Worm (Caenorhabditis elegans) whole organism, L4 larva: ENCODE data around the gene cyp-33C8.

Experiments
- D1046.2 ChIP-seq: fragments of 200-800 bp; sonication (Bioruptor generic); IDR thresholded peaks from 2 replicates; pipeline ENCODE4 v1.3.6; 2022; ENCODE audit warnings: missing genetic modification characterization, missing compliant biosample characterization
- F44E2.7 ChIP-seq: fragments of 200-800 bp; sonication (Bioruptor generic); IDR thresholded peaks from 2 replicates; pipeline ENCODE4 v2.1.2; 2022; ENCODE audit warnings: missing genetic modification characterization, missing compliant biosample characterization
- R02D3.7 ChIP-seq: fragments of 150-350 bp; sonication (generic microtip); optimal IDR thresholded peaks from 3 replicates; lab custom pipeline; 2014; ENCODE audit warnings: missing biosample characterization, missing genetic modification characterization
- T20F7.1 ChIP-seq: fragments of 200-800 bp; sonication (Bioruptor generic); optimal IDR thresholded peaks from 2 replicates; lab custom pipeline; 2018; ENCODE audit warnings: mild to moderate bottlenecking, missing genetic modification characterization, missing compliant biosample characterization
- Y75B8A.6 ChIP-seq: fragments of 200-800 bp; sonication (Bioruptor generic); IDR thresholded peaks from 2 replicates; pipeline ENCODE4 v1.3.6; 2022; ENCODE audit warnings: missing genetic modification reagents, missing genetic modification characterization, missing compliant biosample characterization
- aha-1 ChIP-seq: fragments of 150-350 bp; peaks from one replicate; lab custom pipeline; 2014; ENCODE audit warnings: missing biosample characterization, missing genetic modification characterization
- aly-2 ChIP-seq: sonication (generic microtip); optimal IDR thresholded peaks from 2 replicates; lab custom pipeline; 2018; ENCODE audit warnings: missing biosample characterization, missing genetic modification characterization
- ceh-32 ChIP-seq: sonication (generic microtip); optimal IDR thresholded peaks from 2 replicates; lab custom pipeline; 2016; ENCODE audit warnings: mild to moderate bottlenecking, missing genetic modification characterization, missing compliant biosample characterization; ENCODE audit not compliant: poor library complexity
- ceh-44 ChIP-seq: fragments of 200-800 bp; sonication (Bioruptor generic); IDR thresholded peaks from 2 replicates; pipeline ENCODE4 v1.3.6; 2022; ENCODE audit warnings: missing genetic modification reagents, missing genetic modification characterization, missing compliant biosample characterization
- cey-2 ChIP-seq: sonication (generic microtip); optimal IDR thresholded peaks from 3 replicates; lab custom pipeline; 2017; ENCODE audit warnings: missing genetic modification characterization, mild to moderate bottlenecking, missing compliant biosample characterization, antibody characterized with exemption, borderline replicate concordance; ENCODE audit not compliant: insufficient read depth
- daf-12 ChIP-seq: fragments of 150-350 bp; optimal IDR thresholded peaks from 2 replicates; lab custom pipeline; 2014; ENCODE audit warnings: missing biosample characterization, missing genetic modification reagents, missing genetic modification characterization
- daf-16 ChIP-seq, 3 experiments: sonication (generic microtip); optimal IDR thresholded peaks; 2 replicates each; lab custom pipeline; 2016 to 2017; ENCODE audit warnings: missing genetic modification characterization in 3 of 3, missing genetic modification reagents in 3 of 3, mild to moderate bottlenecking in 2 of 3, missing compliant biosample characterization in 2 of 3, missing biosample characterization in 1 of 3, moderate library complexity in 1 of 3
- dmd-6 ChIP-seq: fragments of 200-800 bp; sonication (Bioruptor generic); IDR thresholded peaks from 2 replicates; pipeline ENCODE4 v1.3.6; 2022; ENCODE audit warnings: missing genetic modification reagents, missing genetic modification characterization, missing compliant biosample characterization
- dve-1 ChIP-seq: sonication (generic microtip); optimal IDR thresholded peaks from 2 replicates; lab custom pipeline; 2017; ENCODE audit warnings: antibody characterized with exemption, mild to moderate bottlenecking, missing genetic modification characterization, missing compliant biosample characterization; ENCODE audit not compliant: insufficient read depth
- egl-43 ChIP-seq: fragments of 200-800 bp; sonication (Bioruptor generic); IDR thresholded peaks from 2 replicates; pipeline ENCODE4 v1.3.6; 2022; ENCODE audit warnings: missing genetic modification reagents, missing genetic modification characterization, missing compliant biosample characterization
- fkh-10 ChIP-seq: fragments of 150-350 bp; optimal IDR thresholded peaks from 2 replicates; lab custom pipeline; 2014; ENCODE audit warnings: missing biosample characterization, missing genetic modification reagents, missing genetic modification characterization
- hif-1 ChIP-seq, 2 experiments: sonication (generic microtip); optimal IDR thresholded peaks; 2 replicates each; lab custom pipeline; 2016 to 2017; ENCODE audit warnings: missing compliant biosample characterization in 2 of 2, missing genetic modification characterization in 2 of 2, missing genetic modification reagents in 2 of 2, missing genotype in 2 of 2, mild to moderate bottlenecking in 1 of 2
- hlh-11 ChIP-seq: fragments of 200-800 bp; sonication (Bioruptor generic); optimal IDR thresholded peaks from 2 replicates; lab custom pipeline; 2018; ENCODE audit warnings: mild to moderate bottlenecking, missing genetic modification characterization, missing compliant biosample characterization
- hlh-30 ChIP-seq: sonication (generic microtip); optimal IDR thresholded peaks from 2 replicates; lab custom pipeline; 2017; ENCODE audit warnings: antibody characterized with exemption, mild to moderate bottlenecking, missing genetic modification characterization, missing compliant biosample characterization; ENCODE audit not compliant: insufficient read depth
- hmg-1.1 ChIP-seq: fragments of 200-800 bp; sonication (Bioruptor generic); IDR thresholded peaks from 2 replicates; pipeline ENCODE4 v1.3.6; 2022; ENCODE audit warnings: missing genetic modification reagents, missing genetic modification characterization, missing compliant biosample characterization
- jun-1 ChIP-seq: fragments of 150-350 bp; optimal IDR thresholded peaks from 2 replicates; lab custom pipeline; 2014; ENCODE audit warnings: missing biosample characterization, missing genetic modification reagents, missing genetic modification characterization
- lin-38 ChIP-seq: fragments of 200-800 bp; sonication (Bioruptor generic); IDR thresholded peaks from 2 replicates; pipeline ENCODE4 v1.3.6; 2022; ENCODE audit warnings: missing genetic modification reagents, missing genetic modification characterization, missing compliant biosample characterization
- nhr-102 ChIP-seq: sonication (generic microtip); optimal IDR thresholded peaks from 2 replicates; lab custom pipeline; 2016; ENCODE audit warnings: mild to moderate bottlenecking, missing genetic modification characterization, moderate library complexity, missing compliant biosample characterization
- nhr-28 ChIP-seq: fragments of 150-350 bp; optimal IDR thresholded peaks from 2 replicates; lab custom pipeline; 2014; ENCODE audit warnings: missing biosample characterization, missing genetic modification characterization
- nhr-42 ChIP-seq: fragments of 200-800 bp; sonication (Bioruptor generic); IDR thresholded peaks from 2 replicates; pipeline ENCODE4 v1.3.6; 2022; ENCODE audit warnings: missing genetic modification characterization, missing compliant biosample characterization
- nhr-77 ChIP-seq: fragments of 150-350 bp; optimal IDR thresholded peaks from 2 replicates; lab custom pipeline; 2014; ENCODE audit warnings: missing biosample characterization, missing genetic modification characterization
- php-3 ChIP-seq: fragments of 200-800 bp; sonication (Bioruptor generic); IDR thresholded peaks from 2 replicates; pipeline ENCODE4 v1.3.6; 2022; ENCODE audit warnings: missing genetic modification reagents, missing genetic modification characterization, missing compliant biosample characterization
- pqm-1 ChIP-seq: sonication (generic microtip); optimal IDR thresholded peaks from 2 replicates; lab custom pipeline; 2017; ENCODE audit warnings: missing biosample characterization, missing genetic modification characterization
- saeg-2 ChIP-seq: fragments of 200-800 bp; sonication (Bioruptor generic); IDR thresholded peaks from 2 replicates; pipeline ENCODE4 v1.3.6; 2022; ENCODE audit warnings: missing genetic modification reagents, missing genetic modification characterization, missing compliant biosample characterization
- set-16 ChIP-seq: fragments of 200-800 bp; sonication (Bioruptor generic); IDR thresholded peaks from 2 replicates; pipeline ENCODE4 v1.3.6; 2022; ENCODE audit warnings: missing genetic modification reagents, missing genetic modification characterization, missing compliant biosample characterization
- tra-1 ChIP-seq: fragments of 200-800 bp; sonication (Bioruptor generic); IDR thresholded peaks from 2 replicates; pipeline ENCODE4 v1.3.6; 2022; ENCODE audit warnings: missing genetic modification reagents, missing genetic modification characterization, missing compliant biosample characterization
- unc-62 ChIP-seq, 3 experiments: fragments of 150-350 bp in 1 of 3; sonication (generic microtip); optimal IDR thresholded peaks in 2 of 3; peaks in 1 of 3; 1 replicate in 1 of 3; 2 replicates in 2 of 3; lab custom pipeline; 2014 to 2017; ENCODE audit warnings: missing biosample characterization in 3 of 3, missing genetic modification characterization in 3 of 3, missing genetic modification reagents in 3 of 3, missing genotype in 1 of 3
- ztf-11 ChIP-seq: fragments of 150-350 bp; optimal IDR thresholded peaks from 2 replicates; lab custom pipeline; 2014; ENCODE audit warnings: missing biosample characterization, missing genetic modification characterization
- ztf-7 ChIP-seq: fragments of 150-350 bp; optimal IDR thresholded peaks from 2 replicates; lab custom pipeline; 2014; ENCODE audit warnings: missing biosample characterization, missing genetic modification characterization

cyp-33C8 gene

DNA sequence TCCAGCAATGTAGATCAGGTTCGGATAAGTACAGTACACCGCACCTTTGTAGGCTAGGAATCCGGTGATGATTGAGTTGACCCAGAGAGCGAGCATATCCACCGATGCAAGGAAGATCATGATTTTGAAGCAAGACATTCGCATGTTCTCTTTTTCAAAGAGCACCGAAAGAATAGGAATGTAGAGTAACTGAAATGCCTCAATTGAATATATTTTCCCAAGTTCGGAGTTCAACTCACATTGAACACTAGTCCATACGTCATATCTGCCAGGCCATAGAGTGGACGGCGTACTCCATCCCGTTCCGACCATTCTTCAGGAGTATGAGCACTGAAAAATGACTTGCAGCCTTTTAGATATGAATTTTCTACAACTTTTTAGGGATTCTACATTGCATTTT lies 3.6 kb downstream of the cyp-33C8 start:
- no peak for TF ChIP-seq nhr-42 (GFP tag; lab: Robert Waterston, UW)
- peak in 1 of 2 experiments; percentile 90 for TF ChIP-seq unc-62 (GFP tag; optimal IDR thresholded peaks at IDR 0.05 in 1 of 2; lab: Kevin White, UChicago)
- no peak for TF ChIP-seq unc-62 (tag; optimal IDR thresholded peaks at IDR 0.05; lab: Kevin White, UChicago)
- no peak for TF ChIP-seq php-3 (GFP tag; lab: Robert Waterston, UW)

DNA sequence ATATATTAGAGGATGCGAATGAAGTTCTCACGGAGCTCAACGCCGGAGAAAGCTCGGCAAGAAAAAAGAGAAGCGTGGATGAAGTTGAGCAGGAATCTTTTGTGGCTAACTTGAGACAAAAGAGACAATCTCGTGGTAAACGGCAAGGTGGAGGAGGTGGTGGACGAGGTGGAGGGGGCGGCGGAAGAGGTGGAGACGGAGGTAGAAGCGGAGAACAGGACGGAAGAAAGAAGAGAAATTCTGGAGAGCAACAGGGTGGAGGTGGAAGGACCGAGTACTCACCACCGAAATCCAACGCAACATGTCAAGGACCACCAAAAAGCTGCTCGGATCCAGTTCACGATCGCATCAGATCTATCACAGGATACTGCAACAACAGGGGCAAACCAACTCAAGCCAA lies 12.9 kb downstream of the cyp-33C8 start:
- TF ChIP-seq R02D3.7 (tag; lab: Kevin White, UChicago) = no peak
- no peak for TF ChIP-seq jun-1 (tag; lab: Kevin White, UChicago)
- no peak for TF ChIP-seq lin-38 (GFP tag; lab: Robert Waterston, UW)
- TF ChIP-seq set-16 = peak; percentile 70
- TF ChIP-seq ztf-7 (tag; lab: Kevin White, UChicago) = no peak
- TF ChIP-seq ceh-32 (tag; lab: Kevin White, UChicago) = no peak
- no peak for TF ChIP-seq D1046.2
- no peak for TF ChIP-seq ceh-44 (GFP tag; lab: Robert Waterston, UW)

DNA sequence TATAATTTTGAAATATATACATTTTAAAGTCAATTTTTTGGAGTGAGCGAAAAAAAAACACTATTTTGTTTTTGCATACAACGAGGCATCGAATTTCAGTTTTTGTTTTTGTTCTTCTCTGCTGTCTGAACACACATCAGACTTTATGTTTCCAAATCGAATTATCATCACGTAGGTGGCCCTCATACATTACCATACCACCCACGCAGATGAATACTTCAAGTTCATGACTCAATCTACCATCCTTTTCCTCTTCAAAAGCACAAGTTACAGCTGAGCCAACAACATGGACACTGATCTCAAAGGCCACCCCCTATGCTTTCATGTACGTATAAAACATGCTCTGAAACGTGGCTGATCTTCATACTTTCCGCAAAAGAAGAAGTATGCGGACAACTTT lies 13.6 kb downstream of the cyp-33C8 start, which contains the start of gene R08F11.7:
Gene R08F11.7 (plus strand): TSS at position 301 of the 400 bp plus-strand sequence.
- TF ChIP-seq cey-2 (tag; lab: Kevin White, UChicago) = no peak
- no peak for TF ChIP-seq F44E2.7 (GFP tag; lab: Robert Waterston, UW)
- peak; percentile 82 for TF ChIP-seq aha-1 (tag; lab: Kevin White, UChicago)

DNA sequence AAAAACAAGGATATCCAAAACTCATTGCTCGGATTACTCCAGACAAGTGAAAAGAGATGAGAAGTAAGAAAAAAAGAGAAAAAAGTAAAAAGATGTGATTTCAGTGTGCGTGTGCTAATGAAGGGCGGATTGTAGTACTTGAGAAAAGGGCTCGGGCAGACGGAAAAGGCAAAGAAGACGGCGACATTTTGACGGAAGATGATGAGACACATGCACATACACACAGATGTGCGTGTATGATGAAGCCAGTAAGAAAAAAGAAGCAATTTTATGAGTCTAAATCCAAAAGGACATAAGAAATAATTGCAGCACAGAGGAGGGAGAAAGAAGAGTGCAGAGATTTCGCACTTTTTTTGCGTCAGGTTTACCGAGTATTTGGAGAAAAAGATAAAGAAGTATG lies 14.8 kb downstream of the cyp-33C8 start:
- peak; percentile 68 for TF ChIP-seq fkh-10 (GFP tag; lab: Kevin White, UChicago)
- no peak for TF ChIP-seq saeg-2
- no peak for TF ChIP-seq ztf-7 (tag; lab: Kevin White, UChicago)
- peak; percentile 63 for TF ChIP-seq aha-1 (tag; lab: Kevin White, UChicago)
- TF ChIP-seq T20F7.1 (GFP tag; lab: Kevin White, UChicago) = no peak
- TF ChIP-seq ztf-11 (tag; lab: Kevin White, UChicago) = no peak
- no peak for TF ChIP-seq daf-12 (tag; lab: Kevin White, UChicago)

DNA sequence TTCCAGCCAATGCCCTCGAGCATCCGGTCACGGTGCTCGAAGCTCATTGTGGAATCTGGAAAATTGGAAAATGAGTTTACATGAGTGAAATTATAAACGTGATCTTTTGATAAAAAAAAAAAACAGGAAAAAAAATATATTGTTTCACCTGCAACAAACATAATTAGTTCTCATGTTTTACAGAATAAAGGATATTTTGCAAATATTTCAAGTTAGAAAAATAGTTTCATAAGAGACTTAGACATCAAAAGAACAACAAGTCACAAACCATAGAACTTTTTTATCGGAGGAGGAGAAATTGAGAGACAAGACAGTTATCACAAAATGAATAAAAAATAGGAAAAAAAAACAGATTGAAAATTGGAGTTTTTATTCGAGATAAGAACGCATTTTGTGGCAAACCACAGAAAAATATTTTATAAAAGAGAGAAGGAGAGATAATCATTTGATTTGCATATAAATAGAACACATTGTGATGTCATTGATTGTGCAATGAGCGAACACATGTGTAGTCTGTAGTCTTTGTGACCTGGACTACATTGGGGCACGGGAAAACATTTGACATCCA lies 19.1 kb downstream of the cyp-33C8 start, which contains the start of gene R08F11.1:
Gene R08F11.1 (minus strand): TSS at position 51 of the 568 bp plus-strand sequence.
- TF ChIP-seq hmg-1.1 (GFP tag; lab: Robert Waterston, UW) = no peak
- no peak for TF ChIP-seq Y75B8A.6 (GFP tag; lab: Robert Waterston, UW)
- TF ChIP-seq hif-1 (tag; optimal IDR thresholded peaks at IDR 0.05; lab: Kevin White, UChicago) = peak in 1 of 2 experiments; percentile 79
- peak; percentile 74 for TF ChIP-seq pqm-1 (tag; lab: Kevin White, UChicago)
- no peak for TF ChIP-seq daf-16 (GFP tag; optimal IDR thresholded peaks at IDR 0.05; lab: Kevin White, UChicago)
- TF ChIP-seq daf-16 (tag; optimal IDR thresholded peaks at IDR 0.05; lab: Kevin White, UChicago) = peak; percentile 90
- peak; percentile 98 for TF ChIP-seq nhr-28
- TF ChIP-seq dve-1 (tag; lab: Kevin White, UChicago) = peak; percentile 76
- TF ChIP-seq hlh-30 (tag; lab: Kevin White, UChicago) = peak; percentile 5
- TF ChIP-seq hlh-11 (tag; lab: Kevin White, UChicago) = peak; percentile 53
- peak; percentile 90 for TF ChIP-seq nhr-77 (tag; lab: Kevin White, UChicago)
- TF ChIP-seq dmd-6 = peak; percentile 62
- TF ChIP-seq egl-43 (GFP tag; lab: Robert Waterston, UW) = no peak
- TF ChIP-seq tra-1 = no peak
- TF ChIP-seq unc-62 (GFP tag; optimal IDR thresholded peaks at IDR 0.05 in 1 of 2; lab: Kevin White, UChicago) = peak in 1 of 2 experiments; percentile 9
- TF ChIP-seq unc-62 (tag; optimal IDR thresholded peaks at IDR 0.05; lab: Kevin White, UChicago) = no peak
- no peak for TF ChIP-seq aly-2 (tag; lab: Kevin White, UChicago)
- peak; percentile 64 for TF ChIP-seq nhr-102 (tag; lab: Kevin White, UChicago)
- TF ChIP-seq, all 104 proteins: peak for 11
